Fruit fly (Drosophila melanogaster) Kc167 (cell line): Measurements from ENCODE around the gene CG32040.

Experiments used
- Myc ChIP-seq: fragments of >200 bp; optimal IDR thresholded peaks from 2 replicates; lab custom pipeline; 2017; ENCODE audit warnings: missing external identifiers
- Sin3A ChIP-seq: fragments of >200 bp; optimal IDR thresholded peaks from 2 replicates; lab custom pipeline; 2018; ENCODE audit warnings: missing external identifiers
- psq ChIP-seq: fragments of >200 bp; optimal IDR thresholded peaks from 2 replicates; lab custom pipeline; 2017; ENCODE audit warnings: missing external identifiers
- ttk ChIP-seq: sonication (Bioruptor generic); optimal IDR thresholded peaks from 2 replicates; lab custom pipeline; 2017; ENCODE audit warnings: missing external identifiers

DNA sequence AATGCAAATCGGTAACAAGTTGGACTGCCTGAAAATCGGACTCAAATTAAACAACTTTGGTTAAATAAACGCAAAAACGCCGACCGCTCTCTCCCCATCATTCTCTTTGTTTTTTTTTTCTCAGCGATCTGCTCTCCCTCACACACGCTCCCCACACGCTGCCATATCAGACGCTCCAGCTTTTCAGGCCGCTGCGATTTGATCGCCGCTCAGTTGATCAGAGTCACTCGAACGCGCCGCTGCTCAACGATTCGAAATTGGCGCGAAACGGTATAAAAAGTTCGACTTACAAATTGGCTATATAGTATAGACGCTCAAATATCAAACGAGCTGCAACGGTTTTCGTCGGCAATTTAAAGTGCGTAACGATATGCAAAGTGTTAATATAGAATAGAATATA lies 13.6 kb upstream of the CG32040 start:
- TF ChIP-seq ttk (lab: Kevin White, UChicago) (no peak), psq (lab: Kevin White, UChicago) (no peak), Sin3A (lab: Kevin White, UChicago) (no peak), Myc (lab: Kevin White, UChicago) (no peak)
